Worm (Caenorhabditis elegans) whole organism, mixed stage, embryonic: ENCODE data around the gene dpy-19.

Experiments used
- M03D4.4 ChIP-seq: sonication (generic microtip); optimal IDR thresholded peaks from 2 replicates; lab custom pipeline; 2017; ENCODE audit warnings: mild to moderate bottlenecking, missing genetic modification characterization, missing compliant biosample characterization
- bed-3 ChIP-seq: fragments of 200-800 bp; sonication (Bioruptor generic); optimal IDR thresholded peaks from 3 replicates; lab custom pipeline; 2018; ENCODE audit warnings: mild to moderate bottlenecking, missing genetic modification characterization, moderate library complexity, missing compliant biosample characterization
- blmp-1 ChIP-seq: fragments of 150-350 bp; optimal IDR thresholded peaks from 2 replicates; lab custom pipeline; 2014; ENCODE audit warnings: missing biosample characterization, missing genetic modification characterization
- ceh-43 ChIP-seq: fragments of 200-800 bp; sonication (Bioruptor generic); optimal IDR thresholded peaks from 2 replicates; lab custom pipeline; 2018; ENCODE audit warnings: mild to moderate bottlenecking, missing genetic modification characterization, moderate library complexity, missing compliant biosample characterization
- ceh-83 ChIP-seq: fragments of 200-800 bp; sonication (Bioruptor generic); optimal IDR thresholded peaks from 2 replicates; lab custom pipeline; 2018; ENCODE audit warnings: mild to moderate bottlenecking, missing genetic modification characterization, missing compliant biosample characterization
- ces-1 ChIP-seq: fragments of 150-350 bp; optimal IDR thresholded peaks from 2 replicates; lab custom pipeline; 2014; ENCODE audit warnings: missing biosample characterization, missing genetic modification reagents, missing genetic modification characterization
- cnd-1 ChIP-seq: fragments of 200-800 bp; sonication (Bioruptor generic); optimal IDR thresholded peaks from 2 replicates; lab custom pipeline; 2018; ENCODE audit warnings: mild to moderate bottlenecking, missing genetic modification characterization, missing compliant biosample characterization
- drap-1 ChIP-seq: fragments of 200-800 bp; sonication (Bioruptor generic); optimal IDR thresholded peaks from 3 replicates; lab custom pipeline; 2018; ENCODE audit warnings: mild to moderate bottlenecking, missing genetic modification characterization, missing compliant biosample characterization
- elt-3 ChIP-seq: fragments of 150-350 bp; optimal IDR thresholded peaks from 2 replicates; lab custom pipeline; 2014; ENCODE audit warnings: missing biosample characterization, missing genetic modification characterization
- flh-1 ChIP-seq: fragments of 200-800 bp; sonication (Bioruptor generic); optimal IDR thresholded peaks from 2 replicates; lab custom pipeline; 2018; ENCODE audit warnings: mild to moderate bottlenecking, missing genetic modification characterization, moderate library complexity, missing compliant biosample characterization
- ham-2 ChIP-seq: fragments of 200-800 bp; sonication (Bioruptor generic); optimal IDR thresholded peaks from 2 replicates; lab custom pipeline; 2018; ENCODE audit warnings: mild to moderate bottlenecking, missing genetic modification characterization, missing compliant biosample characterization
- hlh-1 ChIP-seq: fragments of 150-350 bp; optimal IDR thresholded peaks from 2 replicates; lab custom pipeline; 2014; ENCODE audit warnings: missing biosample characterization, missing genetic modification reagents, missing genetic modification characterization
- lin-13 ChIP-seq: fragments of 150-350 bp; optimal IDR thresholded peaks from 2 replicates; lab custom pipeline; 2014; ENCODE audit warnings: missing biosample characterization, missing genetic modification characterization
- lin-32 ChIP-seq: fragments of 200-800 bp; sonication (Bioruptor generic); optimal IDR thresholded peaks from 2 replicates; lab custom pipeline; 2018; ENCODE audit warnings: mild to moderate bottlenecking, missing genetic modification characterization, missing compliant biosample characterization
- lsy-2 ChIP-seq: fragments of 150-350 bp; optimal IDR thresholded peaks from 2 replicates; lab custom pipeline; 2014; ENCODE audit warnings: missing biosample characterization, missing genetic modification characterization
- mab-5 ChIP-seq: fragments of 150-350 bp; optimal IDR thresholded peaks from 2 replicates; lab custom pipeline; 2014; ENCODE audit warnings: missing biosample characterization, missing genetic modification characterization
- mep-1 ChIP-seq: fragments of 150-350 bp; optimal IDR thresholded peaks from 2 replicates; lab custom pipeline; 2017; ENCODE audit warnings: missing biosample characterization, missing genetic modification reagents, missing genetic modification characterization, inconsistent platforms
- mls-2 ChIP-seq: sonication (generic microtip); optimal IDR thresholded peaks from 2 replicates; lab custom pipeline; 2016; ENCODE audit warnings: mild to moderate bottlenecking, missing genetic modification characterization, moderate library complexity, missing compliant biosample characterization
- nhr-12 ChIP-seq: fragments of 150-350 bp; optimal IDR thresholded peaks from 2 replicates; lab custom pipeline; 2014; ENCODE audit warnings: missing biosample characterization, missing genetic modification characterization
- nhr-2 ChIP-seq: fragments of 150-350 bp; optimal IDR thresholded peaks from 2 replicates; lab custom pipeline; 2014; ENCODE audit warnings: missing biosample characterization, missing genetic modification characterization
- nhr-237 ChIP-seq: fragments of 150-350 bp; optimal IDR thresholded peaks from 2 replicates; lab custom pipeline; 2014; ENCODE audit warnings: missing biosample characterization, missing genetic modification characterization
- nhr-28 ChIP-seq: fragments of 150-350 bp; optimal IDR thresholded peaks from 2 replicates; lab custom pipeline; 2014; ENCODE audit warnings: missing biosample characterization, missing genetic modification characterization
- pha-4 ChIP-seq: fragments of 150-350 bp; optimal IDR thresholded peaks from 2 replicates; lab custom pipeline; 2018; ENCODE audit warnings: missing biosample characterization, missing genetic modification reagents, missing genetic modification characterization
- sem-2 ChIP-seq: fragments of 200-800 bp; sonication (Bioruptor generic); optimal IDR thresholded peaks from 2 replicates; lab custom pipeline; 2018; ENCODE audit warnings: mild to moderate bottlenecking, missing genetic modification characterization, missing compliant biosample characterization
- snpc-4 ChIP-seq: fragments of 150-350 bp; optimal IDR thresholded peaks from 2 replicates; lab custom pipeline; 2014; ENCODE audit warnings: missing biosample characterization, missing genetic modification characterization
- sptf-1 ChIP-seq: sonication (generic microtip); optimal IDR thresholded peaks from 2 replicates; lab custom pipeline; 2017; ENCODE audit warnings: mild to moderate bottlenecking, missing genetic modification characterization, moderate library complexity, missing compliant biosample characterization
- tbx-8 ChIP-seq: fragments of 200-800 bp; sonication (Bioruptor generic); optimal IDR thresholded peaks from 2 replicates; lab custom pipeline; 2018; ENCODE audit warnings: mild to moderate bottlenecking, missing genetic modification characterization, moderate library complexity, missing compliant biosample characterization
- unc-120 ChIP-seq: sonication (generic microtip); optimal IDR thresholded peaks from 2 replicates; lab custom pipeline; 2017; ENCODE audit warnings: missing genetic modification characterization, missing compliant biosample characterization; ENCODE audit not compliant: poor library complexity, severe bottlenecking
- unc-39 ChIP-seq: fragments of 150-350 bp; optimal IDR thresholded peaks from 2 replicates; lab custom pipeline; 2014; ENCODE audit warnings: missing biosample characterization, missing genetic modification characterization
- unc-62 ChIP-seq: fragments of 150-350 bp; optimal IDR thresholded peaks from 2 replicates; lab custom pipeline; 2014; ENCODE audit warnings: missing biosample characterization, missing genetic modification reagents, missing genetic modification characterization
- zip-8 ChIP-seq: fragments of 150-350 bp; optimal IDR thresholded peaks from 2 replicates; lab custom pipeline; 2014; ENCODE audit warnings: missing biosample characterization, missing genetic modification characterization
- ztf-11 ChIP-seq: fragments of 150-350 bp; optimal IDR thresholded peaks from 2 replicates; lab custom pipeline; 2014; ENCODE audit warnings: missing biosample characterization, missing genetic modification characterization

The dpy-19 gene

DNA sequence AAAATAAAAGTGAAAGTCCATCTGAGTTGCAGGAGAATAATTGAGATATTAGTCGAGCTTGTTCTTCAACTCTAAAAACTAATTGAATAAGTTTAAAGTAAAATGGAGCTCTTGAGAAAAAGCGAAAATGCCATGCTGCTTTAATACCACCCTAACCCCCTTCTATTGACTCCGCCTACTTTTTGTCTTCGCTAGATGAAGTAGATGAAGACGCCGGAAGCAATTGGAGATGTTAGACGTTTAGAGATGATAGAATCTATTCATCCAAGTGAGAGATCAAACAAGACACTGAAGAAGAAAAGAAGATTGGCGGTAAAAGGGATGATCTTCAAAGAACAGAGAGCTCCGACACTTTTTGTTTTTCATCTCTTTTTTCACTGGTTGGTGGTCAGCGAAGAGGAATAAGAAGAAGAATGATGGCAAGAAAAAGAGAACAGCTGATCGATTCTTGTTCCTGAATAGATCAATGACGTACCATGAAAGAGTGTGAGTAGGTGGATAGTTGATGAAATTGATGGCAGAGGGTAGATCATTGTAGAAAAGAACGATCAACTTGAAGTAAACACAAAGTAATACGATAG, 12.8 kb downstream of the dpy-19 start:
- TF ChIP-seq snpc-4 (no peak), unc-39 (tag; lab: Kevin White, UChicago) (no peak), nhr-12 (tag; lab: Kevin White, UChicago) (no peak), hlh-1 (no peak), M03D4.4 (tag; lab: Kevin White, UChicago) (no peak), pha-4 (no peak), ces-1 (GFP tag; lab: Kevin White, UChicago) (no peak), elt-3 (no peak), nhr-28 (tag; lab: Kevin White, UChicago) (no peak), ham-2 (GFP tag; lab: Kevin White, UChicago) (no peak), nhr-237 (tag; lab: Kevin White, UChicago) (no peak), ceh-83 (GFP tag; lab: Kevin White, UChicago) (no peak), lin-13 (tag; lab: Kevin White, UChicago) (no peak), mep-1 (no peak), bed-3 (no peak), tbx-8 (GFP tag; lab: Kevin White, UChicago) (no peak), flh-1 (GFP tag; lab: Kevin White, UChicago) (no peak), ztf-11 (tag; lab: Kevin White, UChicago) (no peak), sptf-1 (tag; lab: Kevin White, UChicago) (no peak), unc-120 (tag; lab: Kevin White, UChicago) (no peak)

DNA sequence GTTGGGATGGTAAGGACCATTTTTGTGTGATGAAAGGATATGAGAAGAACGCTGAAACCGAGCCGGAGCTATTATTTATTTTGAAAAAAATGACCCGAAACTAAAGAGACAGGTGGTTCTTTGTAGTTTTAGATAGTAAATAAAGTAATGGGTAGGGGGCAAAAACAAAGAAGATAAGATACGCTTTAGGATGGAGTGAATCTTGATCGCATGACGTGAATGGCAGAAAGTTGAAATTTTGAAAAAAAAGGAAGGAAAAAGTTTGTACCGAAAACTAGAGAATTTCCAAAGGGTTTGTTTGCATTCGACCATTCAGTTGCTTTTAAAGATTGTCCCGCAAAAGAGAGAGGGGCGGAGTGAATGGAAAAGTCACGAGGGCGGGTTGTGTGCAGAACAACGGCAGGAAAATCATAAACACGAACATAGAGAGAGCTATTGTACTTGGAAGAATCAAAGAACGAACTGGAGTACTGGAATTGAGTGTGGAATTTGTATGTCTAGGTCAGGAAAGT, 13.4 kb downstream of the dpy-19 start, which contains the start of gene F22B7.9:
F22B7.9 (minus strand) TSS at position 51 of the 512 bp plus-strand sequence.
- no peak for TF ChIP-seq unc-39 (tag; lab: Kevin White, UChicago)
- TF ChIP-seq blmp-1 (tag; lab: Kevin White, UChicago): no peak
- TF ChIP-seq tbx-8 (GFP tag; lab: Kevin White, UChicago): no peak
- TF ChIP-seq nhr-2 (tag; lab: Kevin White, UChicago): no peak
- TF ChIP-seq lin-32 (GFP tag; lab: Kevin White, UChicago): no peak
- no peak for TF ChIP-seq ztf-11 (tag; lab: Kevin White, UChicago)
- no peak for TF ChIP-seq hlh-1
- no peak for TF ChIP-seq nhr-12 (tag; lab: Kevin White, UChicago)
- no peak for TF ChIP-seq M03D4.4 (tag; lab: Kevin White, UChicago)
- no peak for TF ChIP-seq sptf-1 (tag; lab: Kevin White, UChicago)
- TF ChIP-seq lin-13 (tag; lab: Kevin White, UChicago): no peak
- no peak for TF ChIP-seq unc-62
- no peak for TF ChIP-seq zip-8
- TF ChIP-seq elt-3: no peak
- TF ChIP-seq drap-1 (GFP tag; lab: Kevin White, UChicago): no peak
- no peak for TF ChIP-seq lsy-2

DNA sequence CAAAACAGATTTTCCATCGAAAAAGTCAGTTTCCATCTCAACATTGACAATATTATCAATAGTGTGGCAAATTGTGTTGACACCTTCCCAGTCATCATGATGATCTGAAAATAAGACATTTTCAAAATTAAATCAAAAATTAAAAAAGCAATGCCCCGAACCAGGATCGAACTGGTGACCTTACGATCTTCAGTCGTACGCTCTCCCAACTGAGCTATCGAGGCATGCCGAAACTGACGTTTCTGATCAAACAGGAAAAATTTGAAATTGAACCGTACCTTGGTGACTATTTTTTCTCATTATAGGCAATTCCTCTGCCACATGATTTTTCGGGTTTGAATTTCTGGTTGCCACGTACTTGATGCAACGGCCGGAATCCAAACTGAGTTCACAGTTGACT, 13.8 kb downstream of the dpy-19 start:
- TF ChIP-seq sptf-1 (tag; lab: Kevin White, UChicago): no peak
- no peak for TF ChIP-seq lsy-2
- no peak for TF ChIP-seq pha-4
- TF ChIP-seq ztf-11 (tag; lab: Kevin White, UChicago): no peak
- no peak for TF ChIP-seq elt-3
- TF ChIP-seq nhr-28 (tag; lab: Kevin White, UChicago): no peak
- TF ChIP-seq ceh-83 (GFP tag; lab: Kevin White, UChicago): no peak
- no peak for TF ChIP-seq snpc-4

DNA sequence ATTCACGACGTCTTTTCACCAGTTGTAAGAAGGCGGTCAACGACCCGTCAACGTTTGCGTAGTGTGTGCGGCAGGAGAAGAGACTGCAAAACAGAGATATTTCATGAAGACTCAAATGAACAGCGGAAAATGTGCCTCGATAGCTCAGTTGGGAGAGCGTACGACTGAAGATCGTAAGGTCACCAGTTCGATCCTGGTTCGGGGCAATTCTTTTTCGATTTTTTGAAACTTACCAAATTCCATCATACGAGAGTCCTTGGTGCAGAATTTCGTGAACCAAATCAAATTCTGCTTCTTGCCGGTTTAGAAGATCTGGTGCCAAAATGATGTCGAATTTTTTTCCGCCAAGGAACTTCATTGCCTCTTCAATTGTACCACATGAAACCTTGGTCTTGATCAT, 14.4 kb downstream of the dpy-19 start:
- TF ChIP-seq drap-1 (GFP tag; lab: Kevin White, UChicago): peak; percentile 57
- peak; percentile 21 for TF ChIP-seq unc-62
- TF ChIP-seq nhr-2 (tag; lab: Kevin White, UChicago): no peak
- TF ChIP-seq ceh-43 (GFP tag; lab: Kevin White, UChicago): peak; percentile 25
- TF ChIP-seq ceh-83 (GFP tag; lab: Kevin White, UChicago): peak; percentile 66
- no peak for TF ChIP-seq hlh-1
- peak; percentile 66 for TF ChIP-seq mls-2 (tag; lab: Kevin White, UChicago)
- TF ChIP-seq ztf-11 (tag; lab: Kevin White, UChicago): peak; percentile 6
- TF ChIP-seq cnd-1 (tag; lab: Kevin White, UChicago): peak; percentile 32
- peak; percentile 44 for TF ChIP-seq sem-2 (GFP tag; lab: Kevin White, UChicago)
- TF ChIP-seq M03D4.4 (tag; lab: Kevin White, UChicago): peak; percentile 57
- TF ChIP-seq zip-8: no peak
- TF ChIP-seq unc-120 (tag; lab: Kevin White, UChicago): peak; percentile 48
- peak; percentile 64 for TF ChIP-seq sptf-1 (tag; lab: Kevin White, UChicago)
- TF ChIP-seq mab-5: no peak
- TF ChIP-seq lin-13 (tag; lab: Kevin White, UChicago): no peak
- TF ChIP-seq bed-3: peak; percentile 5
- peak; percentile 42 for TF ChIP-seq lin-32 (GFP tag; lab: Kevin White, UChicago)
